Fruit fly (Drosophila melanogaster): ENCODE measurements around the gene Rph.

The Rph gene

dm6 chrX:10731801-10732200 is 25.7 kb downstream of the Rph start (continued):
- TF ChIP-seq dimm (GFP tag; IDR thresholded peaks at IDR 0.05): no peak
- peak; percentile 41 for TF ChIP-seq NfI (GFP tag; optimal IDR thresholded peaks at IDR 0.05)
- TF ChIP-seq CG10959 (GFP tag; IDR thresholded peaks at IDR 0.05): no peak
- peak; percentile 81 for TF ChIP-seq CG9727 (GFP tag; optimal IDR thresholded peaks at IDR 0.05)
- peak in 1 of 2 experiments; percentile 73 for TF ChIP-seq bsh (GFP tag; optimal IDR thresholded peaks at IDR 0.05)
- peak; percentile 64 for TF ChIP-seq Ssrp (tag; optimal IDR thresholded peaks at IDR 0.05)
- no peak for TF ChIP-seq dati (GFP tag; IDR thresholded peaks at IDR 0.05)
- TF ChIP-seq CG17568 (GFP tag; optimal IDR thresholded peaks at IDR 0.05): peak; percentile 10
- TF ChIP-seq tgo (GFP tag; IDR thresholded peaks at IDR 0.05): peak; percentile 44
- peak; percentile 78 for TF ChIP-seq CG2712 (tag; optimal IDR thresholded peaks at IDR 0.05)
- TF ChIP-seq CG14014 (GFP tag; IDR thresholded peaks at IDR 0.05): peak; percentile 60; the same call in 1 of the 2 replicates
- TF ChIP-seq CG1233 (GFP tag; optimal IDR thresholded peaks at IDR 0.05): peak; percentile 12
- no peak for TF ChIP-seq CG10274 (GFP tag; optimal IDR thresholded peaks at IDR 0.05)
- TF ChIP-seq ssp (GFP tag; IDR thresholded peaks at IDR 0.05): no peak
- no peak for TF ChIP-seq CG16813 (GFP tag; IDR thresholded peaks at IDR 0.05; ENCODE audit: partially characterized antibody)
- no peak for TF ChIP-seq CG6654 (GFP tag; optimal IDR thresholded peaks at IDR 0.05)
- peak; percentile 43; the same call in 1 of the 2 replicates for TF ChIP-seq seq (GFP tag; IDR thresholded peaks at IDR 0.05)
- no peak for TF ChIP-seq Dfd (GFP tag; optimal IDR thresholded peaks at IDR 0.05)
- no peak for TF ChIP-seq CG8478 (optimal IDR thresholded peaks at IDR 0.05)
- TF ChIP-seq MESR4 (GFP tag; optimal IDR thresholded peaks at IDR 0.05): no peak
- TF ChIP-seq Sox102F (GFP tag; optimal IDR thresholded peaks at IDR 0.05): peak; percentile 69
- no peak for TF ChIP-seq CG7928 (GFP tag; optimal IDR thresholded peaks at IDR 0.05)
- no peak for TF ChIP-seq HmgD (GFP tag; optimal IDR thresholded peaks at IDR 0.05)
- peak; percentile 22 for TF ChIP-seq CG1603 (tag; optimal IDR thresholded peaks at IDR 0.05)
- no peak for TF ChIP-seq ems (GFP tag; optimal IDR thresholded peaks at IDR 0.05)
- TF ChIP-seq fd64A (GFP tag; optimal IDR thresholded peaks at IDR 0.05): no peak
- TF ChIP-seq az2 (GFP tag; optimal IDR thresholded peaks at IDR 0.05): peak; percentile 29
- TF ChIP-seq CG16863 (GFP tag; optimal IDR thresholded peaks at IDR 0.05): peak; percentile 33
- no peak for TF ChIP-seq fd102C (GFP tag; optimal IDR thresholded peaks at IDR 0.05)
- TF ChIP-seq CG11504 (tag; optimal IDR thresholded peaks at IDR 0.05): peak; percentile 74
- TF ChIP-seq psq (GFP tag; optimal IDR thresholded peaks at IDR 0.05): no peak
- peak; percentile 50 for TF ChIP-seq CG15011 (GFP tag; optimal IDR thresholded peaks at IDR 0.05)
- TF ChIP-seq CG12744 (GFP tag; optimal IDR thresholded peaks at IDR 0.05): no peak
- no peak for TF ChIP-seq CG17186 (GFP tag; optimal IDR thresholded peaks at IDR 0.05)
- TF ChIP-seq sima (GFP tag; optimal IDR thresholded peaks at IDR 0.05): no peak
- no peak for TF ChIP-seq Neu2 (GFP tag; optimal IDR thresholded peaks at IDR 0.05; ENCODE audit: borderline replicate concordance)
- no peak for TF ChIP-seq CG31388 (GFP tag; optimal IDR thresholded peaks at IDR 0.05)
- no peak for TF ChIP-seq sens-2 (GFP tag; IDR thresholded peaks at IDR 0.05)
- TF ChIP-seq Atf-2 (GFP tag; optimal IDR thresholded peaks at IDR 0.05): peak; percentile 24
- peak; percentile 59 for TF ChIP-seq CG14710 (tag; optimal IDR thresholded peaks at IDR 0.05)
- TF ChIP-seq CG1529 (GFP tag; optimal IDR thresholded peaks at IDR 0.05): peak; percentile 20
- TF ChIP-seq pan (optimal IDR thresholded peaks at IDR 0.05): no peak
- TF ChIP-seq pan (GFP tag; optimal IDR thresholded peaks at IDR 0.05 in 1 of 2, IDR thresholded peaks at IDR 0.05 in 1 of 2): peak in 1 of 2 experiments; percentile 63
- no peak for TF ChIP-seq gfzf (GFP tag; optimal IDR thresholded peaks at IDR 0.05)
- peak; percentile 80 for TF ChIP-seq dmrt11E (tag; optimal IDR thresholded peaks at IDR 0.05)
- peak; percentile 93 for TF ChIP-seq D19A (tag; optimal IDR thresholded peaks at IDR 0.05)
- TF ChIP-seq nerfin-1 (tag; optimal IDR thresholded peaks at IDR 0.05): no peak
- no peak for TF ChIP-seq CG32767 (GFP tag; IDR thresholded peaks at IDR 0.05)
- no peak for TF ChIP-seq CG14965 (GFP tag; optimal IDR thresholded peaks at IDR 0.05; ENCODE audit: borderline replicate concordance)
- 0 out of 3 replicates have a peak, but pooled peaks have one; percentile 17 for TF ChIP-seq zfh1 (GFP tag; IDR thresholded peaks at IDR 0.05)
- no peak for TF ChIP-seq CG33213 (GFP tag; optimal IDR thresholded peaks at IDR 0.05)

Data from whole organism, embryonic.